Fruit fly (Drosophila melanogaster) whole organism, embryonic: ENCODE measurements around the gene CG2247.

ENCODE experiments used
- Atf-2 ChIP-seq: fragments of 200-800 bp; sonication (Bioruptor generic); optimal IDR thresholded peaks from 2 replicates; lab custom pipeline; 2016; ENCODE audit warnings: missing biosample characterization, missing genetic modification characterization
- Atf6 ChIP-seq: fragments of 200-800 bp; sonication (Bioruptor generic); IDR thresholded peaks from 2 replicates; pipeline ENCODE4 v1.3.6; 2022; ENCODE audit warnings: missing biosample characterization, missing genetic modification characterization
- B-H1 ChIP-seq: fragments of 200-800 bp; sonication (Bioruptor generic); IDR thresholded peaks from 3 replicates; pipeline ENCODE4 v1.3.6; 2022; ENCODE audit warnings: missing biosample characterization, missing genetic modification characterization
- CG1024 ChIP-seq: fragments of 200-800 bp; sonication (Bioruptor generic); IDR thresholded peaks from 2 replicates; pipeline ENCODE4 v1.3.6; 2022; ENCODE audit warnings: missing biosample characterization, missing genetic modification characterization
- CG12299 ChIP-seq: fragments of 200-800 bp; sonication (Bioruptor generic); optimal IDR thresholded peaks from 2 replicates; lab custom pipeline; 2018; ENCODE audit warnings: missing biosample characterization, mild to moderate bottlenecking, missing genetic modification characterization
- CG13424 ChIP-seq: fragments of 200-800 bp; sonication (Bioruptor generic); optimal IDR thresholded peaks from 2 replicates; lab custom pipeline; 2019; ENCODE audit warnings: missing biosample characterization, mild to moderate bottlenecking, missing genetic modification characterization, moderate library complexity
- CG14667 ChIP-seq: fragments of 200-800 bp; sonication (Bioruptor generic); IDR thresholded peaks from 2 replicates; pipeline ENCODE4 v1.3.6; 2022; ENCODE audit warnings: missing biosample characterization, missing genetic modification characterization
- CG15011 ChIP-seq: fragments of 200-800 bp; sonication (Bioruptor generic); optimal IDR thresholded peaks from 3 replicates; lab custom pipeline; 2018; ENCODE audit warnings: missing biosample characterization, mild to moderate bottlenecking, missing genetic modification characterization
- CG15479 ChIP-seq: fragments of 200-800 bp; sonication (Bioruptor generic); optimal IDR thresholded peaks from 3 replicates; lab custom pipeline; 2019; ENCODE audit warnings: missing biosample characterization, mild to moderate bottlenecking, missing genetic modification characterization, moderate library complexity
- CG15696 ChIP-seq: fragments of 200-800 bp; sonication (Bioruptor generic); optimal IDR thresholded peaks from 2 replicates; lab custom pipeline; 2019; ENCODE audit warnings: missing biosample characterization, mild to moderate bottlenecking, missing genetic modification characterization, moderate library complexity
- CG17328 ChIP-seq: fragments of 200-800 bp; sonication (Bioruptor generic); IDR thresholded peaks from 2 replicates; pipeline ENCODE4 v1.3.6; 2022; ENCODE audit warnings: missing biosample characterization, missing genetic modification characterization
- CG17359 ChIP-seq: fragments of 200-800 bp; sonication (Bioruptor generic); optimal IDR thresholded peaks from 3 replicates; lab custom pipeline; 2018; ENCODE audit warnings: missing biosample characterization, mild to moderate bottlenecking, missing genetic modification characterization, moderate library complexity
- CG31365 ChIP-seq: fragments of 200-800 bp; sonication (Bioruptor generic); optimal IDR thresholded peaks from 2 replicates; lab custom pipeline; 2018; ENCODE audit warnings: missing biosample characterization, mild to moderate bottlenecking, missing genetic modification characterization
- CG3847 ChIP-seq: fragments of 200-800 bp; sonication (Bioruptor generic); IDR thresholded peaks from 2 replicates; pipeline ENCODE4 v1.3.6; 2022; ENCODE audit warnings: missing biosample characterization, missing genetic modification characterization
- CG4617 ChIP-seq: fragments of 200-800 bp; sonication (Bioruptor generic); optimal IDR thresholded peaks from 3 replicates; lab custom pipeline; 2016; ENCODE audit warnings: missing biosample characterization, missing genetic modification characterization, borderline replicate concordance
- CG5245 ChIP-seq: fragments of 200-800 bp; sonication (Bioruptor generic); optimal IDR thresholded peaks from 3 replicates; lab custom pipeline; 2016; ENCODE audit warnings: missing biosample characterization, missing genetic modification characterization
- CG6175 ChIP-seq: fragments of 200-800 bp; sonication (Bioruptor generic); IDR thresholded peaks from 3 replicates; pipeline ENCODE4 v1.3.6; 2022; ENCODE audit warnings: missing biosample characterization, missing genetic modification characterization
- CG7928 ChIP-seq: fragments of 200-800 bp; sonication (Bioruptor generic); optimal IDR thresholded peaks from 2 replicates; lab custom pipeline; 2017; ENCODE audit warnings: missing biosample characterization, mild to moderate bottlenecking, missing genetic modification characterization
- CG8359 ChIP-seq: fragments of 200-800 bp; sonication (Bioruptor generic); optimal IDR thresholded peaks from 2 replicates; lab custom pipeline; 2017; ENCODE audit warnings: missing biosample characterization, mild to moderate bottlenecking, missing genetic modification characterization, borderline replicate concordance
- CG8924 ChIP-seq: fragments of 200-800 bp; optimal IDR thresholded peaks from 3 replicates; lab custom pipeline; 2019; ENCODE audit warnings: missing biosample characterization, mild to moderate bottlenecking, missing genetic modification characterization, moderate library complexity
- CkIIα-i1 ChIP-seq: fragments of 200-800 bp; sonication (Bioruptor generic); IDR thresholded peaks from 2 replicates; pipeline ENCODE4 v1.3.6; 2022; ENCODE audit warnings: missing biosample characterization, missing genetic modification characterization
- Hr51 ChIP-seq, 2 experiments: fragments of 200-800 bp; sonication (Bioruptor generic); optimal IDR thresholded peaks; 2 replicates in 1 of 2; 3 replicates in 1 of 2; lab custom pipeline; 2016 to 2018; ENCODE audit warnings: missing biosample characterization in 2 of 2, missing genetic modification characterization in 2 of 2, mild to moderate bottlenecking in 1 of 2, moderate library complexity in 1 of 2
- Hsf ChIP-seq: fragments of 200-800 bp; sonication (Bioruptor generic); optimal IDR thresholded peaks from 3 replicates; lab custom pipeline; 2016; ENCODE audit warnings: missing biosample characterization, missing genetic modification characterization
- Lhr ChIP-seq: fragments of 200-800 bp; sonication (Bioruptor generic); optimal IDR thresholded peaks from 3 replicates; lab custom pipeline; 2017; ENCODE audit warnings: mild to moderate bottlenecking, missing biosample characterization, missing genetic modification reagents, missing genetic modification characterization
- Scr ChIP-seq: fragments of 200-800 bp; sonication (Bioruptor generic); IDR thresholded peaks from 2 replicates; pipeline ENCODE4 v1.3.6; 2022; ENCODE audit warnings: missing biosample characterization, missing genetic modification characterization; ENCODE audit not compliant: partially characterized antibody
- TFAM ChIP-seq: fragments of 200-800 bp; sonication (Bioruptor generic); optimal IDR thresholded peaks from 2 replicates; lab custom pipeline; 2017; ENCODE audit warnings: missing biosample characterization, missing genetic modification characterization, inconsistent platforms
- YL-1 ChIP-seq: fragments of 200-800 bp; sonication (Bioruptor generic); optimal IDR thresholded peaks from 3 replicates; lab custom pipeline; 2017; ENCODE audit warnings: missing biosample characterization, mild to moderate bottlenecking, missing genetic modification characterization
- bowl ChIP-seq: fragments of 200-800 bp; sonication (Bioruptor generic); IDR thresholded peaks from 2 replicates; pipeline ENCODE4 v1.3.6; 2022; ENCODE audit warnings: missing biosample characterization, missing genetic modification characterization
- ci ChIP-seq: fragments of 200-800 bp; sonication (Bioruptor generic); IDR thresholded peaks from 3 replicates; pipeline ENCODE4 v1.3.6; 2022; ENCODE audit warnings: missing biosample characterization, missing genetic modification characterization
- dmrt99B ChIP-seq: fragments of 200-800 bp; sonication (Bioruptor generic); optimal IDR thresholded peaks from 2 replicates; lab custom pipeline; 2018; ENCODE audit warnings: missing biosample characterization, mild to moderate bottlenecking, missing genetic modification characterization, moderate library complexity
- dysf ChIP-seq: fragments of 200-800 bp; sonication (Bioruptor generic); IDR thresholded peaks from 3 replicates; pipeline ENCODE4 v1.3.6; 2022; ENCODE audit warnings: missing biosample characterization, missing genetic modification characterization
- esg ChIP-seq: fragments of 200-800 bp; sonication (Bioruptor generic); conservative IDR thresholded peaks from 2 replicates; pipeline ENCODE4 v1.3.6; 2022; ENCODE audit warnings: missing biosample characterization, missing genetic modification characterization
- fu2 ChIP-seq: fragments of 200-800 bp; sonication (Bioruptor generic); optimal IDR thresholded peaks from 2 replicates; lab custom pipeline; 2016; ENCODE audit warnings: missing biosample characterization, missing genetic modification characterization
- gcm2 ChIP-seq: fragments of 200-800 bp; sonication (Bioruptor generic); optimal IDR thresholded peaks from 2 replicates; lab custom pipeline; 2016; ENCODE audit warnings: missing biosample characterization, missing genetic modification characterization
- gfzf ChIP-seq: fragments of 200-800 bp; sonication (Bioruptor generic); optimal IDR thresholded peaks from 2 replicates; lab custom pipeline; 2016; ENCODE audit warnings: missing biosample characterization, mild to moderate bottlenecking, missing genetic modification characterization, moderate library complexity
- grn ChIP-seq: fragments of 200-800 bp; sonication (Bioruptor generic); optimal IDR thresholded peaks from 3 replicates; lab custom pipeline; 2017; ENCODE audit warnings: missing biosample characterization, missing genetic modification characterization
- gro ChIP-seq: fragments of 200-800 bp; sonication (Bioruptor generic); optimal IDR thresholded peaks from 2 replicates; lab custom pipeline; 2016; ENCODE audit warnings: missing biosample characterization, missing genetic modification characterization
- ind ChIP-seq: fragments of 200-800 bp; sonication (Bioruptor generic); optimal IDR thresholded peaks from 3 replicates; lab custom pipeline; 2016; ENCODE audit warnings: missing biosample characterization, missing genetic modification characterization
- inv ChIP-seq: fragments of 200-800 bp; sonication (Bioruptor generic); IDR thresholded peaks from 2 replicates; pipeline ENCODE4 v1.3.6; 2022; ENCODE audit warnings: missing biosample characterization, missing genetic modification characterization; ENCODE audit not compliant: partially characterized antibody
- jigr1 ChIP-seq: fragments of 200-800 bp; sonication (Bioruptor generic); IDR thresholded peaks from 3 replicates; pipeline ENCODE4 v1.3.6; 2022; ENCODE audit warnings: missing biosample characterization, missing genetic modification characterization
- pan ChIP-seq, 4 experiments: fragments of >200 bp in 3 of 4; fragments of 200-800 bp in 1 of 4; sonication (Bioruptor generic) in 1 of 4; optimal IDR thresholded peaks in 3 of 4; IDR thresholded peaks in 1 of 4; 2 replicates each; pipeline versions ENCODE4 v1.3.6 to Lab custom; 2017 to 2022; ENCODE audit warnings: missing biosample characterization in 2 of 4, missing genetic modification characterization in 2 of 4, mixed read lengths in 1 of 4
- pzg ChIP-seq: fragments of 200-800 bp; sonication (Bioruptor generic); optimal IDR thresholded peaks from 3 replicates; lab custom pipeline; 2018; ENCODE audit warnings: missing biosample characterization, mild to moderate bottlenecking, missing genetic modification characterization, moderate library complexity
- tgo ChIP-seq: fragments of 200-800 bp; sonication (Bioruptor generic); IDR thresholded peaks from 3 replicates; pipeline ENCODE4 v1.3.6; 2022; ENCODE audit warnings: missing biosample characterization, missing genetic modification characterization
- trem ChIP-seq: fragments of 200-800 bp; optimal IDR thresholded peaks from 3 replicates; lab custom pipeline; 2019; ENCODE audit warnings: missing biosample characterization, mild to moderate bottlenecking, missing genetic modification characterization, moderate library complexity
- trh ChIP-seq: fragments of 200-800 bp; sonication (Bioruptor generic); optimal IDR thresholded peaks from 2 replicates; lab custom pipeline; 2016; ENCODE audit warnings: missing biosample characterization, missing genetic modification characterization
- ttk ChIP-seq: fragments of 200-800 bp; sonication (Bioruptor generic); IDR thresholded peaks from 2 replicates; pipeline ENCODE4 v2.1.2; 2022; ENCODE audit warnings: missing biosample characterization, missing genetic modification characterization
- wek ChIP-seq: fragments of 200-800 bp; sonication (Bioruptor generic); optimal IDR thresholded peaks from 3 replicates; lab custom pipeline; 2018; ENCODE audit warnings: missing biosample characterization, mild to moderate bottlenecking, missing genetic modification characterization, moderate library complexity
- zen ChIP-seq: fragments of 200-800 bp; sonication (Bioruptor generic); optimal IDR thresholded peaks from 3 replicates; lab custom pipeline; 2018; ENCODE audit warnings: missing biosample characterization, mild to moderate bottlenecking, missing genetic modification characterization, moderate library complexity
- zen2 ChIP-seq: fragments of 200-800 bp; sonication (Bioruptor generic); IDR thresholded peaks from 3 replicates; pipeline ENCODE4 v1.3.6; 2022; ENCODE audit warnings: missing biosample characterization, missing genetic modification characterization; ENCODE audit not compliant: partially characterized antibody

CG2247 gene

DNA sequence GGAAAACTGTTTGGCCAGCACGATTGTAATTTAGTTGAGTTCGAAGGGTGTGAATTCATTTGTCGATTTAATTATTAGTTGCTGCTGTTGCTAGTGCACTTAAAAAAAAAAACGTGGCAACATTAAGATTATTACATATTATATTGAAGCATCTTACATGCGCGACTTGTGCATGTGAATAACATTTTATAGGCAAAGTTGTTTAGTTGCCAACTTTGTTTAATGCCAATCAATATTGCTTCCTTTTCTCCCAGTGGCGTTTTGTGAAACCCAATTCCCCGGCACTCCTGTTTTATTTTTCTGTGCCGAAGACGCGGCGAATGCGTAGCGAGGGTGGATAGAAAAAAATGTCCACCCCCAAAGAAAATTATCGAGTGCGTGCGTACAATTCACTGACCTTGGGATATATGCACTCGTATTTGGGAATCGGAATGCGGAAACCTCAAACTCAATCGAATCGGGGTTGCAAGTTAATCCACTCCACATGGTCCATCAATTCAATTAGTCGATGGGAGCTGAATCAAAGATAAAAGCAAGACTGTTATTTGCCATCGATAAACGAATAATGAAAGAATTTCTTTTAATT lies 17.6 kb upstream of the CG2247 start (continued):
- no peak for TF ChIP-seq jigr1 (GFP tag; lab: Robert Waterston, UW)
- peak; percentile 61 for TF ChIP-seq CG17359 (tag; lab: Kevin White, UChicago)
- no peak for TF ChIP-seq CG3847 (GFP tag; lab: Robert Waterston, UW)
- no peak for TF ChIP-seq trem (tag; lab: Kevin White, UChicago)
- peak; percentile 36; the same call in 1 of the 2 replicates for TF ChIP-seq Atf6 (GFP tag; lab: Robert Waterston, UW)
- TF ChIP-seq esg (GFP tag; lab: Robert Waterston, UW), result peak; percentile 40
- peak; percentile 2 to 46 for TF ChIP-seq Hr51 (GFP tag; optimal IDR thresholded peaks at IDR 0.05; lab: Kevin White, UChicago)
- no peak for TF ChIP-seq Scr (GFP tag; lab: Robert Waterston, UW)
- no peak for TF ChIP-seq gcm2
- TF ChIP-seq Hsf (GFP tag; lab: Kevin White, UChicago), result peak; percentile 54
- TF ChIP-seq CG15479 (GFP tag; lab: Kevin White, UChicago), result no peak
- TF ChIP-seq CG13424 (tag; lab: Kevin White, UChicago), result peak; percentile 52
- TF ChIP-seq ttk (GFP tag; lab: Robert Waterston, UW), result peak; percentile 54
- TF ChIP-seq tgo (GFP tag; lab: Robert Waterston, UW), result peak; percentile 54; the same call in 2 of the 3 replicates
- no peak for TF ChIP-seq trh (GFP tag; lab: Kevin White, UChicago)
- TF ChIP-seq CG5245 (GFP tag; lab: Kevin White, UChicago), result peak; percentile 63
- peak; percentile 67 for TF ChIP-seq CG17328
- TF ChIP-seq YL-1, result no peak
- TF ChIP-seq CG8359, result peak; percentile 23
- TF ChIP-seq zen (tag; lab: Kevin White, UChicago), result peak; percentile 32
- TF ChIP-seq B-H1 (GFP tag; lab: Robert Waterston, UW), result peak; percentile 23; the same call in 2 of the 3 replicates
- no peak for TF ChIP-seq CkIIα-i1 (GFP tag; lab: Robert Waterston, UW)
- no peak for TF ChIP-seq gfzf (GFP tag; lab: Kevin White, UChicago)
- no peak for TF ChIP-seq zen2 (GFP tag; lab: Robert Waterston, UW)
- TF ChIP-seq CG31365 (tag; lab: Kevin White, UChicago), result no peak
- peak; percentile 20 for TF ChIP-seq CG8924
- peak; percentile 85 for TF ChIP-seq ci (GFP tag; lab: Robert Waterston, UW)
- peak; percentile 33; the same call in 1 of the 2 replicates for TF ChIP-seq CG14667 (GFP tag; lab: Robert Waterston, UW)
- TF ChIP-seq ind (GFP tag; lab: Kevin White, UChicago), result peak; percentile 30
- TF ChIP-seq Atf-2, result no peak
- peak; percentile 39 for TF ChIP-seq CG15696 (tag; lab: Kevin White, UChicago)
- TF ChIP-seq Lhr, result peak; percentile 14
- no peak for TF ChIP-seq TFAM (GFP tag; lab: Kevin White, UChicago)
- peak; percentile 63 for TF ChIP-seq dmrt99B
- no peak for TF ChIP-seq fu2
- TF ChIP-seq gro (GFP tag; lab: Kevin White, UChicago), result no peak
- TF ChIP-seq CG7928, result no peak
- no peak for TF ChIP-seq pzg (GFP tag; lab: Kevin White, UChicago)
- no peak for TF ChIP-seq inv
- TF ChIP-seq pan (optimal IDR thresholded peaks at IDR 0.05; lab: Kevin White, UChicago), result no peak
- TF ChIP-seq pan (GFP tag; optimal IDR thresholded peaks at IDR 0.05 in 1 of 2, IDR thresholded peaks at IDR 0.05 in 1 of 2), result peak in 1 of 2 experiments; percentile 64
- TF ChIP-seq CG1024, result peak; percentile 43; the same call in 1 of the 2 replicates
- TF ChIP-seq dysf (GFP tag; lab: Robert Waterston, UW), result peak; percentile 33; the same call in 1 of the 3 replicates
- TF ChIP-seq bowl (GFP tag; lab: Robert Waterston, UW), result no peak
- no peak for TF ChIP-seq CG15011 (GFP tag; lab: Kevin White, UChicago)
- TF ChIP-seq CG4617 (GFP tag; lab: Kevin White, UChicago), result peak; percentile 1
- no peak for TF ChIP-seq wek (GFP tag; lab: Kevin White, UChicago)
- TF ChIP-seq grn (GFP tag; lab: Kevin White, UChicago), result no peak
- TF ChIP-seq CG12299, result no peak
- TF ChIP-seq CG6175 (GFP tag; lab: Robert Waterston, UW), result no peak
